Worm (Caenorhabditis elegans): Measurements from ENCODE around the gene arrd-22.
"Not testable (repeated sequence)": the region's sequence is repeated elsewhere in the genome, so short reads cannot be mapped to it uniquely, and the experiment has no call there.

The arrd-22 gene

DNA sequence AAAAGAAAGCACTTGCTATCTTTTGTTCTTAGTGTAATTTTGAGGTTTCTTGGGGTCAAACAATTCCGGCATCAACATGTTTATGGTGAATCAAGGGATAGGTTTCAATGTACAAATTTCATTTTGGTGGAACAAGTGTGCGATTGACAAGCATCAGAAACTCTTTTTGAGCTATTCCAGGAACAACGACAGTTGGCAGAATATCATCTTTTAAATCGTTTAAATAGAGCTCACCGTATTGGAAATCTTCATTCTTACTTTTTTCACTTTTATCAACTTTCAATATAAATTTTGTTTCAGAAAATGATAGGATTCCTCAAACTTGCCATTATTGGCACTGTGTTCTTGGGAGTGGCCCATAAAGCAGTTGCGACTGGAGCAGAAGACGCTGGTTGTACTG is 10.4 kb upstream of the arrd-22 start, which contains the start of gene T20D4.10:
TSS of gene T20D4.10 (plus strand) at position 301 of the 400 bp plus-strand sequence.
- TF ChIP-seq ztf-6 (GFP tag; IDR thresholded peaks at IDR 0.05); ccch-3 (GFP tag; optimal IDR thresholded peaks at IDR 0.05); cebp-2 (GFP tag; IDR thresholded peaks at IDR 0.05): not testable (repeated sequence)

DNA sequence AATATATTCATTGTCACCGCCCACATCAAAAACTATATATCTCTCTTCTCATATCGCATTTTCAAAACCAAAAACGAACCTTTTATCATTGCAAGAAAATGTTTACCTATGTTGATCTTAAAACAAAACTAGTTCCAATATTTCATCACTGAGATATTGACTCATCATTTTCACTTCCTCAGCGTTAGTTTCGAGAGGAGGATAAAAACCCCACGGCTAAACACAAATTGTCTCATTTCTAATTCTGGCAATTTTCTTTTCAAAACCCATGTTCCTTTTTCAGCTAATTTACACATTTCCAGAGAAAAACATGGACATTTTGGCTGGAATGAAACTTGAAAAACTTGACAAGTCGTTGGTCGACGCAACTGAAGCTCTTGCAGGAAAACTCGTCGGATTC is 1.7 kb upstream of the arrd-22 start, which contains the start of gene T20D4.7:
TSS of gene T20D4.7 (plus strand) at position 301 of the 400 bp plus-strand sequence.
- no peak for TF ChIP-seq madf-3 (GFP tag; IDR thresholded peaks at IDR 0.05)
- no peak for TF ChIP-seq C06A6.2 (GFP tag; conservative IDR thresholded peaks at IDR 0.05)
- no peak for TF ChIP-seq die-1 (tag; optimal IDR thresholded peaks at IDR 0.05)
- TF ChIP-seq repo-1 (tag; optimal IDR thresholded peaks at IDR 0.05): no peak
- TF ChIP-seq him-1 (tag; optimal IDR thresholded peaks at IDR 0.05): no peak
- TF ChIP-seq lag-1 (GFP tag; IDR thresholded peaks at IDR 0.05): no peak
- no peak for TF ChIP-seq F52B5.7 (tag; optimal IDR thresholded peaks at IDR 0.05)
- no peak for TF ChIP-seq B0019.2 (GFP tag; conservative IDR thresholded peaks at IDR 0.05)
- no peak for TF ChIP-seq lin-26 (GFP tag; IDR thresholded peaks at IDR 0.05)
- TF ChIP-seq F23B12.7 (tag; optimal IDR thresholded peaks at IDR 0.05; ENCODE audit: insufficient read depth): no peak
- no peak for TF ChIP-seq tlf-1 (GFP tag; optimal IDR thresholded peaks at IDR 0.05)
- no peak for TF ChIP-seq aptf-3 (GFP tag; IDR thresholded peaks at IDR 0.05)

- TF ChIP-seq die-1 (tag; optimal IDR thresholded peaks at IDR 0.05): no peak
- no peak for TF ChIP-seq F10E7.11 (tag; optimal IDR thresholded peaks at IDR 0.05)
- TF ChIP-seq aptf-3 (GFP tag; IDR thresholded peaks at IDR 0.05): no peak
- no peak for TF ChIP-seq ztf-22 (GFP tag; optimal IDR thresholded peaks at IDR 0.05)
- TF ChIP-seq F55B11.4 (tag; optimal IDR thresholded peaks at IDR 0.05; ENCODE audit: borderline replicate concordance, insufficient read depth): no peak
- no peak for TF ChIP-seq ceh-40 (GFP tag; IDR thresholded peaks at IDR 0.05)
- no peak for TF ChIP-seq D2030.7 (GFP tag; IDR thresholded peaks at IDR 0.05)
- TF ChIP-seq ets-4 (GFP tag; optimal IDR thresholded peaks at IDR 0.05): no peak
- no peak for TF ChIP-seq nhr-120 (GFP tag; IDR thresholded peaks at IDR 0.05)
- no peak for TF ChIP-seq efl-1 (GFP tag; optimal IDR thresholded peaks at IDR 0.05)
Observed at ce11 chrV:3409498-3409897, 822 bp upstream of the arrd-22 start.

- no peak for TF ChIP-seq fkh-3 (tag; optimal IDR thresholded peaks at IDR 0.05)
- no peak for TF ChIP-seq snpc-1.1 (tag; optimal IDR thresholded peaks at IDR 0.05; ENCODE audit: insufficient read depth)
- no peak for TF ChIP-seq tbp1 (GFP tag; optimal IDR thresholded peaks at IDR 0.05)
- TF ChIP-seq lag-1 (GFP tag; IDR thresholded peaks at IDR 0.05): no peak
- no peak for TF ChIP-seq ccch-3 (GFP tag; optimal IDR thresholded peaks at IDR 0.05)
- no peak for TF ChIP-seq B0336.3 (GFP tag; IDR thresholded peaks at IDR 0.05)
- no peak for TF ChIP-seq ztf-18 (tag; optimal IDR thresholded peaks at IDR 0.05)
- TF ChIP-seq nhr-120 (GFP tag; IDR thresholded peaks at IDR 0.05): no peak
- no peak for TF ChIP-seq K12H6.12 (tag; optimal IDR thresholded peaks at IDR 0.05)
- no peak for TF ChIP-seq mxl-1 (tag; optimal IDR thresholded peaks at IDR 0.05)
- TF ChIP-seq hlh-12 (tag; optimal IDR thresholded peaks at IDR 0.05): no peak
Observed at ce11 chrV:3413010-3413409, 2.7 kb downstream of the arrd-22 start, which contains the start of gene txt-11. Gene txt-11 (plus strand): TSS chrV:3413310.

DNA sequence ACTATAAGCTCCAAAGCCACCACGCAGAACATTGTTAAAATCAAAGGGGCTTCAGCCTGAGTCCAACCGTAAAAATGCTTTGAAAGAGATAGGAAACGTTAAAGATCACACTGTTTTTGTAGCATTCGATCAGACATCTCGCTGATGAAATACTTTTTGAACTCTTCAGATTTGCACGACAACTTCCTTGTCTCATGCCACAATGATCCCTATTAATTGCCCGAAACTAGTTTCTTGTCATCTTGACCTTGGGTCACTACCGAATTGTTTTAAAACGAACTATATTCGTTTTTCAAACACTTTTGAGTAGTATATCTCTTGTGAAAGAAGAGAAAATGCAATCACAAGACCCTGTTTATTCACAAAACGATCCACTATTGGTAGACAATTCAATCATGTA is 7.6 kb downstream of the arrd-22 start, which contains the start of gene T20D4.3:
TSS of gene T20D4.3 (plus strand) at position 301 of the 400 bp plus-strand sequence.
- no peak for TF ChIP-seq aptf-3 (GFP tag; IDR thresholded peaks at IDR 0.05)

DNA sequence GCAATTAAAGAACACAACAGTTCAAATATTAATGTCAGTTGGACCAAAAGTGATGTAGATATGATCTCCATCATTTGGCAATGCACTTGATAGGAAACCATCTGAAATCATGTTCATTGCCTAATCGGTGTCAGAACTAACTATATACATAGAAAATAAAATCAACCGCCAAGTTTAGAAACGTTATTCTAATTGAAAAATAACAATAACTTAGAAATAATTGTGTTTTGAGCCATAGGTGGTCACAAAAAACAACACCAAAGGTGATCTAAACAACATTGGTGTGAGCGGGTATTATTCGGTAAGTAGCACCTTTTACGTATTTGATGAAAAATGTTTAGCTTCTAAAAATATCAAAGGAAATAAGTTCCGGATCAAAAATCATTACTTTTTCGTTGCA is 14.0 kb downstream of the arrd-22 start, which contains the start of gene srab-21:
TSS of gene srab-21 (minus strand) at position 101 of the 400 bp plus-strand sequence.
- TF ChIP-seq lag-1 (GFP tag; IDR thresholded peaks at IDR 0.05): no peak
- TF ChIP-seq D2030.7 (GFP tag; IDR thresholded peaks at IDR 0.05): no peak
- no peak for TF ChIP-seq akir-1 (GFP tag; optimal IDR thresholded peaks at IDR 0.05)
- TF ChIP-seq ztf-28 (GFP tag; IDR thresholded peaks at IDR 0.05): no peak
- TF ChIP-seq unc-130 (GFP tag; optimal IDR thresholded peaks at IDR 0.05): no peak
- no peak for TF ChIP-seq F57A8.1 (GFP tag; optimal IDR thresholded peaks at IDR 0.05)
- no peak for TF ChIP-seq ztf-3 (GFP tag; optimal IDR thresholded peaks at IDR 0.05)
- TF ChIP-seq F33H1.4 (GFP tag; IDR thresholded peaks at IDR 0.05): no peak
- no peak for TF ChIP-seq attf-3 (GFP tag; conservative IDR thresholded peaks at IDR 0.05)

Measured in whole organism, young adult.